Worm (Caenorhabditis elegans): ENCODE measurements around the gene ppfr-4.

ppfr-4 gene

DNA sequence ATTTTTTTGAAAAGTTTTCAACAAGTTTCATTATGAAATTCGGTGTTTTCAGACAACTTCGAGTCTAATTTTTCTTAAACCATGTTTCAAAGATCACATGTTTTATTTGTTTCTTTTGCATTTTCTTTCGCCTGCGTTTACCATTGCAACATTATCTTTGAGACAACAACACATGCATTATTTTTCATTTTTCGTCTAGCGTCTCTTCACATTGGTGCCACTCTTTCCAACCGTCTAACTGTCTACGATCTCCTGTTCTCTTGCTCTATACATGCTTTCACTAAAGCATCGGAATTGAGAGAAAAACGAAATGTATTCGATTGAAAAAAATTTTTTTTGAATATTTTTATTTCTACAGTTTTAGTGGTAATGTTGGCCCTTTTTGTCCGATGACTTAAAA is 41.2 kb upstream of the ppfr-4 start (continued):
- TF ChIP-seq mdl-1 (tag; optimal IDR thresholded peaks at IDR 0.05): peak in 1 of 2 experiments; percentile 63
- TF ChIP-seq madf-9 (GFP tag; conservative IDR thresholded peaks at IDR 0.05): no peak
- 0 out of 2 replicates have a peak, but pooled peaks have one; percentile 26 for TF ChIP-seq hmg-1.1 (GFP tag; IDR thresholded peaks at IDR 0.05)
- TF ChIP-seq nhr-6 (tag; optimal IDR thresholded peaks at IDR 0.05): peak; percentile 63
- no peak for TF ChIP-seq aly-2 (tag; optimal IDR thresholded peaks at IDR 0.05)
- TF ChIP-seq nhr-42 (GFP tag; IDR thresholded peaks at IDR 0.05): no peak
- peak; percentile 30 for TF ChIP-seq T20F7.1 (GFP tag; optimal IDR thresholded peaks at IDR 0.05)
- TF ChIP-seq mxl-3 (GFP tag; optimal IDR thresholded peaks at IDR 0.05): peak; percentile 49
- TF ChIP-seq mdt-29 (GFP tag; IDR thresholded peaks at IDR 0.05): no peak
- TF ChIP-seq mep-1 (tag; optimal IDR thresholded peaks at IDR 0.05): peak; percentile 51
- TF ChIP-seq dmd-6 (GFP tag; IDR thresholded peaks at IDR 0.05): peak; percentile 31
- no peak for TF ChIP-seq mxl-2 (GFP tag; conservative IDR thresholded peaks at IDR 0.05)
- TF ChIP-seq lin-1 (GFP tag; IDR thresholded peaks at IDR 0.05): no peak
- no peak for TF ChIP-seq ces-1 (GFP tag; optimal IDR thresholded peaks at IDR 0.05)
- no peak for TF ChIP-seq pqm-1 (tag; optimal IDR thresholded peaks at IDR 0.05)
- TF ChIP-seq lim-7 (GFP tag; IDR thresholded peaks at IDR 0.05): no peak
- no peak for TF ChIP-seq zfp-3 (GFP tag; conservative IDR thresholded peaks at IDR 0.05)
- TF ChIP-seq cey-2 (tag; optimal IDR thresholded peaks at IDR 0.05; ENCODE audit: borderline replicate concordance, insufficient read depth): no peak
- no peak for TF ChIP-seq nhr-25 (tag; optimal IDR thresholded peaks at IDR 0.05; ENCODE audit: borderline replicate concordance, insufficient read depth)
- TF ChIP-seq tag-97 (GFP tag; IDR thresholded peaks at IDR 0.05): no peak
- no peak for TF ChIP-seq snpc-4 (tag; optimal IDR thresholded peaks at IDR 0.05)
- TF ChIP-seq rbr-2 (tag; optimal IDR thresholded peaks at IDR 0.05): peak; percentile 18
- TF ChIP-seq daf-8 (GFP tag; IDR thresholded peaks at IDR 0.05): no peak
- no peak for TF ChIP-seq nhr-10 (tag; optimal IDR thresholded peaks at IDR 0.05)
- TF ChIP-seq T26A8.4 (GFP tag; IDR thresholded peaks at IDR 0.05): no peak

DNA sequence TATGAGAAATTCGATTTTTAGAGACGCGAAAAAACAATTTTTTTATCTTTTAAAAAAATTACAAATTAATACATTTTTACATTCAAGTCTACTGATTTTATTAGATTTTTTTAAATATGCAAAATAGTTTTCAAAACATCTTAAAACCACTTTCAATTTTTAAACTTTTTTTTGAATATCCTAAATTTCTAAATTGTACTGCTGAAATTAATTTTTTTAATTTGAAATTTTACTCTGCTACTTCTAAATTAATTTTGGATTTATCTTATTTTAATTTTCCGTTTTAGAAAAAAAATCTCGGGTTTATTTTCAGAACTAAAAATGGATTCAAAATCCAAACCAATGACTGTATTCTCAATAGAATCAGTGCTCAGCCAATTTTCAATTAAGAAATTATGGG is 40.7 kb upstream of the ppfr-4 start, which contains the start of gene Y71H2B.8:
Y71H2B.8 (plus strand) TSS at position 301 of the 400 bp plus-strand sequence.
- TF ChIP-seq zip-2 (tag; optimal IDR thresholded peaks at IDR 0.05) (no peak), ztf-7 (tag; optimal IDR thresholded peaks at IDR 0.05) (no peak), daf-19 (GFP tag; conservative IDR thresholded peaks at IDR 0.05) (no peak), fos-1 (tag; optimal IDR thresholded peaks at IDR 0.05) (no peak), mxl-2 (GFP tag; conservative IDR thresholded peaks at IDR 0.05) (no peak), dmd-9 (GFP tag; IDR thresholded peaks at IDR 0.05) (no peak), R02D3.7 (tag; optimal IDR thresholded peaks at IDR 0.05) (no peak)

DNA sequence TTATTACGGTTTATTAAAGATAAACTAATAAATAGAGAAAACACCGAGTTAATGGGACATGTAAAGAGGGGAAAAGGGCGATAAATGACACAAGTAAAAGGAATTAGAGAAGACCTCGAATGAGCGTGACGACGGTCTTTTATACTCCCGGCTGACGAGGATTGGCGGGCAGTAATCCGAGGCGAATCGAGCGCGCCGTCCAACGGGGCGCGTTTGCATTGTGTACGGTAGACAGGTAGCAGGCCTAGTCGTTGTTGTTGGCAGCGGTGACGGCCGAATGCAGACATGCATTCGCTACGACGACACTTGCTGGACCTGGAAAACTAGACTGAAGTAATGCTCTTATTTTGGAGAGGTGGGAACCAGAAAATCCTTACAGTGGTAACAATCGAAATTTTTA is 36.4 kb upstream of the ppfr-4 start:
- TF ChIP-seq set-16 (GFP tag; IDR thresholded peaks at IDR 0.05): 0 out of 2 replicates have a peak, but pooled peaks have one; percentile 9
- TF ChIP-seq lin-38 (GFP tag; IDR thresholded peaks at IDR 0.05): peak; percentile 56
- TF ChIP-seq mdt-29 (GFP tag; IDR thresholded peaks at IDR 0.05): 0 out of 2 replicates have a peak, but pooled peaks have one; percentile 20

DNA sequence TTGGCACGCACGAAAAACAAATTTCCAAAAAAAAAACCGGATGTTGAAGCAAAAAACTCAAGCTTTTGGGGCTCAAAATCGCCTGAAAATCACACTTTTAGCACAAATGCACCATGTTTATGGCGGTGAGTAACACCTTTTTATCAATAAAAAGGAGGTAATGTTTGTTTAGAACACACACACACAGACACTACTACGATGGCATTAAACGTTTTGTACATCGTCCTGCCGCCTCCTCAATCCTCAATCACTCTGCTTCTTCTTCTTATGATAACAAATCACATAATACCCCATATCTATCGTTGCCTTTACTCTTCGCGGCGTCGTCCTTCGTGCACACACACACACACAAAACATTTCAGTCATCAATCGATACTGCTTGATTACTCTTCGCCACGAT is 33.5 kb upstream of the ppfr-4 start, which contains the start of gene gpa-17:
gpa-17 (plus strand) TSS at position 363 of the 400 bp plus-strand sequence.
- TF ChIP-seq hlh-11 (tag; optimal IDR thresholded peaks at IDR 0.05): peak; percentile 47
- TF ChIP-seq nhr-6 (tag; optimal IDR thresholded peaks at IDR 0.05): peak; percentile 8
- no peak for TF ChIP-seq set-16 (GFP tag; IDR thresholded peaks at IDR 0.05)
- TF ChIP-seq nhr-28 (tag; optimal IDR thresholded peaks at IDR 0.05): peak; percentile 73
- TF ChIP-seq lim-7 (GFP tag; IDR thresholded peaks at IDR 0.05): no peak
- no peak for TF ChIP-seq mdl-1 (tag; optimal IDR thresholded peaks at IDR 0.05)
- TF ChIP-seq lsy-2 (tag; optimal IDR thresholded peaks at IDR 0.05): no peak
- no peak for TF ChIP-seq duxl-1 (tag; optimal IDR thresholded peaks at IDR 0.05; ENCODE audit: poor library complexity)
- no peak for TF ChIP-seq daf-16 (GFP tag; optimal IDR thresholded peaks at IDR 0.05)
- TF ChIP-seq daf-16 (tag; optimal IDR thresholded peaks at IDR 0.05): peak; percentile 56
- TF ChIP-seq dve-1 (tag; optimal IDR thresholded peaks at IDR 0.05; ENCODE audit: insufficient read depth): peak; percentile 37
- TF ChIP-seq pqm-1 (tag; optimal IDR thresholded peaks at IDR 0.05): peak; percentile 73
- TF ChIP-seq mes-2 (tag; optimal IDR thresholded peaks at IDR 0.05; ENCODE audit: poor library complexity, severe bottlenecking): peak; percentile 15
- TF ChIP-seq php-3 (GFP tag; IDR thresholded peaks at IDR 0.05): peak; percentile 32; the same call in 1 of the 2 replicates
- TF ChIP-seq dmd-6 (GFP tag; IDR thresholded peaks at IDR 0.05): peak; percentile 40; the same call in 1 of the 2 replicates

Data from whole organism, L4 larva.